Worm (Caenorhabditis elegans) whole organism, L2 larva: ENCODE measurements around the gene D2096.9.

ENCODE experiments used
- nhr-237 ChIP-seq: fragments of 150-350 bp; optimal IDR thresholded peaks from 2 replicates; lab custom pipeline; 2014; ENCODE audit warnings: missing biosample characterization, missing genetic modification characterization
- zag-1 ChIP-seq: fragments of 150-350 bp; optimal IDR thresholded peaks from 2 replicates; lab custom pipeline; 2014; ENCODE audit warnings: missing biosample characterization, missing genetic modification characterization

DNA sequence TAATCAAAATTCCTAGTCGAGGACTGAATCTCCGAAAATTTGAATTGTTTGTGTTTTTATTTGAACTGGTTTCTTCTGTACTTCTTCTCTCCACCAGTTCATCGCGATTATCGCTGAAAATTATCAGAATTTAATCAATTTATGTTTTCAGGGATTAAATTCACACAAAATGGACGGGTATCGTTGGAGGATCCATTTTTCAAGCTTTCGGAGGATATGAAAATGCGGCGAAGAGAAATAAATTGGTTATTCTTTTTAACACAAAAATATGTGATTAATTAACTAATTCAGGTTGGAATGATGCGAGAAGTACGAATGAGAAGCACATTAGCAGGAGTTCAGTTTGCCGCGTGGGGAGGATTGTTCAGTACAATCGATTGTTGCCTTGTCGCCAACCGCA, 13.8 kb upstream of the D2096.9 start, which contains the start of gene timm-17B.2:
- TF ChIP-seq nhr-237 (tag; lab: Kevin White, UChicago) (no peak), zag-1 (tag; lab: Kevin White, UChicago) (no peak)
